Fruit fly (Drosophila melanogaster) whole organism, embryonic: Measurements from ENCODE around the gene scyl.

Experiments used
- Aef1 ChIP-seq: fragments of 200-800 bp; sonication (Bioruptor generic); IDR thresholded peaks from 3 replicates; pipeline ENCODE4 v1.3.6; 2022; ENCODE audit warnings: missing biosample characterization, missing genetic modification characterization
- B-H2 ChIP-seq: fragments of 200-800 bp; sonication (Bioruptor generic); optimal IDR thresholded peaks from 2 replicates; lab custom pipeline; 2018; ENCODE audit warnings: missing biosample characterization, mild to moderate bottlenecking, missing genetic modification characterization
- BtbVII ChIP-seq: fragments of 200-800 bp; sonication (Bioruptor generic); optimal IDR thresholded peaks from 3 replicates; lab custom pipeline; 2017; ENCODE audit warnings: missing biosample characterization, mild to moderate bottlenecking, missing genetic modification characterization
- CG10321 ChIP-seq: fragments of 200-800 bp; sonication (Bioruptor generic); IDR thresholded peaks from 2 replicates; pipeline ENCODE4 v1.3.6; 2022; ENCODE audit warnings: missing biosample characterization, missing genetic modification characterization
- CG11398 ChIP-seq: fragments of 200-800 bp; sonication (Bioruptor generic); optimal IDR thresholded peaks from 2 replicates; lab custom pipeline; 2016; ENCODE audit warnings: missing biosample characterization, missing genetic modification characterization
- CG11723 ChIP-seq: fragments of 200-800 bp; sonication (Bioruptor generic); optimal IDR thresholded peaks from 2 replicates; lab custom pipeline; 2017; ENCODE audit warnings: missing biosample characterization, mild to moderate bottlenecking, missing genetic modification characterization
- CG15073 ChIP-seq: fragments of 200-800 bp; sonication (Bioruptor generic); optimal IDR thresholded peaks from 2 replicates; lab custom pipeline; 2016; ENCODE audit warnings: missing biosample characterization, missing genetic modification characterization
- CG1602 ChIP-seq: fragments of 200-800 bp; sonication (Bioruptor generic); optimal IDR thresholded peaks from 3 replicates; lab custom pipeline; 2016; ENCODE audit warnings: missing biosample characterization, missing genetic modification characterization
- CG2678 ChIP-seq: fragments of 200-800 bp; sonication (Bioruptor generic); optimal IDR thresholded peaks from 3 replicates; lab custom pipeline; 2019; ENCODE audit warnings: missing biosample characterization, mild to moderate bottlenecking, missing genetic modification characterization, moderate library complexity
- CG3281 ChIP-seq: fragments of 200-800 bp; sonication (Bioruptor generic); optimal IDR thresholded peaks from 3 replicates; lab custom pipeline; 2017; ENCODE audit warnings: missing biosample characterization, mild to moderate bottlenecking, missing genetic modification characterization
- CG4360 ChIP-seq: fragments of 200-800 bp; sonication (Bioruptor generic); IDR thresholded peaks from 2 replicates; pipeline ENCODE4 v1.3.6; 2022; ENCODE audit warnings: missing biosample characterization, missing genetic modification characterization
- CG4404 ChIP-seq: fragments of 200-800 bp; sonication (Bioruptor generic); IDR thresholded peaks from 2 replicates; pipeline ENCODE4 v1.3.6; 2022; ENCODE audit warnings: missing biosample characterization, missing genetic modification characterization
- CG4424 ChIP-seq: fragments of 200-800 bp; sonication (Bioruptor generic); optimal IDR thresholded peaks from 3 replicates; lab custom pipeline; 2016; ENCODE audit warnings: missing biosample characterization, missing genetic modification characterization
- CG4854 ChIP-seq: fragments of 200-800 bp; sonication (Bioruptor generic); optimal IDR thresholded peaks from 2 replicates; lab custom pipeline; 2016; ENCODE audit warnings: missing biosample characterization, missing genetic modification characterization, inconsistent platforms
- CG6272 ChIP-seq: fragments of 200-800 bp; sonication (Bioruptor generic); IDR thresholded peaks from 2 replicates; pipeline ENCODE4 v1.3.6; 2022; ENCODE audit warnings: missing biosample characterization, missing genetic modification characterization
- CG7556 ChIP-seq: fragments of 200-800 bp; sonication (Bioruptor generic); optimal IDR thresholded peaks from 2 replicates; lab custom pipeline; 2017; ENCODE audit warnings: missing biosample characterization, mild to moderate bottlenecking, missing genetic modification characterization
- CG8281 ChIP-seq: fragments of 200-800 bp; sonication (Bioruptor generic); optimal IDR thresholded peaks from 2 replicates; lab custom pipeline; 2018; ENCODE audit warnings: missing biosample characterization, mild to moderate bottlenecking, missing genetic modification characterization, moderate library complexity
- CG8765 ChIP-seq: fragments of 200-800 bp; sonication (Bioruptor generic); IDR thresholded peaks from 2 replicates; pipeline ENCODE4 v1.3.6; 2022; ENCODE audit warnings: missing biosample characterization, missing genetic modification characterization
- CG9609 ChIP-seq: fragments of 200-800 bp; sonication (Bioruptor generic); optimal IDR thresholded peaks from 3 replicates; lab custom pipeline; 2016; ENCODE audit warnings: missing biosample characterization, missing genetic modification characterization
- CG9727 ChIP-seq: fragments of 200-800 bp; sonication (Bioruptor generic); optimal IDR thresholded peaks from 3 replicates; lab custom pipeline; 2017; ENCODE audit warnings: missing biosample characterization, mild to moderate bottlenecking, missing genetic modification characterization
- D19A ChIP-seq: fragments of 200-800 bp; optimal IDR thresholded peaks from 3 replicates; lab custom pipeline; 2019; ENCODE audit warnings: missing biosample characterization, mild to moderate bottlenecking, missing genetic modification characterization, moderate library complexity
- Drgx ChIP-seq: fragments of 200-800 bp; sonication (Bioruptor generic); IDR thresholded peaks from 2 replicates; pipeline ENCODE4 v1.3.6; 2022; ENCODE audit warnings: missing biosample characterization, missing genetic modification characterization
- Fer2 ChIP-seq: fragments of 200-800 bp; sonication (Bioruptor generic); optimal IDR thresholded peaks from 2 replicates; lab custom pipeline; 2018; ENCODE audit warnings: missing biosample characterization, mild to moderate bottlenecking, missing genetic modification characterization, moderate library complexity
- HmgZ ChIP-seq: fragments of 200-800 bp; sonication (Bioruptor generic); optimal IDR thresholded peaks from 2 replicates; lab custom pipeline; 2018; ENCODE audit warnings: missing biosample characterization, mild to moderate bottlenecking, missing genetic modification characterization
- Mrtf ChIP-seq: fragments of 200-800 bp; sonication (Bioruptor generic); IDR thresholded peaks from 3 replicates; pipeline ENCODE4 v1.3.6; 2022; ENCODE audit warnings: missing biosample characterization, missing genetic modification characterization
- Side ChIP-seq: fragments of 200-800 bp; sonication (Bioruptor generic); optimal IDR thresholded peaks from 2 replicates; lab custom pipeline; 2016; ENCODE audit warnings: missing biosample characterization, missing genetic modification characterization
- Sry-δ ChIP-seq: fragments of 200-800 bp; sonication (Bioruptor generic); optimal IDR thresholded peaks from 2 replicates; lab custom pipeline; 2016; ENCODE audit warnings: missing biosample characterization, missing genetic modification characterization
- Stat92E ChIP-seq, 3 experiments: fragments of >200 bp in 2 of 3; fragments of 200-800 bp in 1 of 3; sonication (Bioruptor generic) in 1 of 3; optimal IDR thresholded peaks; 2 replicates each; lab custom pipeline; 2017 to 2019; ENCODE audit warnings: missing biosample characterization in 3 of 3, missing genetic modification characterization in 3 of 3, mild to moderate bottlenecking in 1 of 3, moderate library complexity in 1 of 3
- Tbp ChIP-seq: fragments of >200 bp; optimal IDR thresholded peaks from 2 replicates; lab custom pipeline; 2018; ENCODE audit warnings: missing biosample characterization, missing genetic modification characterization
- amos ChIP-seq: fragments of 200-800 bp; sonication (Bioruptor generic); IDR thresholded peaks from 2 replicates; pipeline ENCODE4 v1.3.6; 2022; ENCODE audit warnings: missing biosample characterization, missing genetic modification characterization; ENCODE audit not compliant: partially characterized antibody
- bsh ChIP-seq, 2 experiments: fragments of 200-800 bp; sonication (Bioruptor generic); optimal IDR thresholded peaks; 2 replicates each; lab custom pipeline; 2017 to 2018; ENCODE audit warnings: mild to moderate bottlenecking in 2 of 2, missing biosample characterization in 2 of 2, missing genetic modification characterization in 2 of 2, moderate library complexity in 1 of 2
- chif ChIP-seq, 2 experiments: fragments of 200-800 bp; sonication (Bioruptor generic); optimal IDR thresholded peaks; 3 replicates each; lab custom pipeline; 2016; ENCODE audit warnings: missing biosample characterization in 2 of 2, missing genetic modification characterization in 2 of 2
- cwo ChIP-seq: fragments of 200-800 bp; sonication (Bioruptor generic); optimal IDR thresholded peaks from 3 replicates; lab custom pipeline; 2017; ENCODE audit warnings: missing biosample characterization, missing genetic modification characterization, mild to moderate bottlenecking, moderate library complexity, missing genetic modification reagents
- dati ChIP-seq: fragments of 200-800 bp; sonication (Bioruptor generic); IDR thresholded peaks from 2 replicates; pipeline ENCODE4 v1.3.6; 2022; ENCODE audit warnings: missing biosample characterization, missing genetic modification characterization
- emc ChIP-seq: fragments of 200-800 bp; sonication (Bioruptor generic); optimal IDR thresholded peaks from 2 replicates; lab custom pipeline; 2016; ENCODE audit warnings: missing biosample characterization, missing genetic modification characterization
- eyg ChIP-seq: fragments of 200-800 bp; sonication (Bioruptor generic); optimal IDR thresholded peaks from 3 replicates; lab custom pipeline; 2016; ENCODE audit warnings: missing biosample characterization, missing genetic modification characterization
- fd3F ChIP-seq: fragments of 200-800 bp; sonication (Bioruptor generic); optimal IDR thresholded peaks from 2 replicates; lab custom pipeline; 2018; ENCODE audit warnings: missing biosample characterization, mild to moderate bottlenecking, missing genetic modification characterization, moderate library complexity
- gcm2 ChIP-seq: fragments of 200-800 bp; sonication (Bioruptor generic); optimal IDR thresholded peaks from 2 replicates; lab custom pipeline; 2016; ENCODE audit warnings: missing biosample characterization, missing genetic modification characterization
- ham ChIP-seq: fragments of 200-800 bp; sonication (Bioruptor generic); IDR thresholded peaks from 2 replicates; pipeline ENCODE4 v1.3.6; 2022; ENCODE audit warnings: missing biosample characterization, missing genetic modification characterization
- jing ChIP-seq: fragments of 200-800 bp; sonication (Bioruptor generic); optimal IDR thresholded peaks from 2 replicates; lab custom pipeline; 2018; ENCODE audit warnings: missing biosample characterization, mild to moderate bottlenecking, missing genetic modification characterization
- peb ChIP-seq: fragments of 200-800 bp; sonication (Bioruptor generic); IDR thresholded peaks from 2 replicates; pipeline ENCODE4 v1.3.6; 2022; ENCODE audit warnings: missing biosample characterization, missing genetic modification characterization
- slp2 ChIP-seq: fragments of 200-800 bp; sonication (Bioruptor generic); optimal IDR thresholded peaks from 2 replicates; lab custom pipeline; 2016; ENCODE audit warnings: missing biosample characterization, missing genetic modification characterization
- tll ChIP-seq, 2 experiments: fragments of 200-800 bp in 1 of 2; fragments of >200 bp in 1 of 2; sonication (Bioruptor generic) in 1 of 2; optimal IDR thresholded peaks; 2 replicates each; lab custom pipeline; 2017 to 2019; ENCODE audit warnings: missing biosample characterization in 2 of 2, missing genetic modification characterization in 2 of 2, mild to moderate bottlenecking in 1 of 2, moderate library complexity in 1 of 2
- trem ChIP-seq: fragments of 200-800 bp; optimal IDR thresholded peaks from 3 replicates; lab custom pipeline; 2019; ENCODE audit warnings: missing biosample characterization, mild to moderate bottlenecking, missing genetic modification characterization, moderate library complexity
- trh ChIP-seq: fragments of 200-800 bp; sonication (Bioruptor generic); optimal IDR thresholded peaks from 2 replicates; lab custom pipeline; 2016; ENCODE audit warnings: missing biosample characterization, missing genetic modification characterization
- tup ChIP-seq: fragments of 200-800 bp; sonication (Bioruptor generic); optimal IDR thresholded peaks from 2 replicates; lab custom pipeline; 2016; ENCODE audit warnings: missing biosample characterization, mild to moderate bottlenecking, missing genetic modification characterization, moderate library complexity
- zf30C ChIP-seq: fragments of 200-800 bp; sonication (Bioruptor generic); optimal IDR thresholded peaks from 3 replicates; lab custom pipeline; 2018; ENCODE audit warnings: missing biosample characterization, mild to moderate bottlenecking, missing genetic modification characterization
- zfh1 ChIP-seq: fragments of 200-800 bp; sonication (Bioruptor generic); IDR thresholded peaks from 3 replicates; pipeline ENCODE4 v1.3.6; 2022; ENCODE audit warnings: missing biosample characterization, missing genetic modification characterization

Gene scyl

DNA sequence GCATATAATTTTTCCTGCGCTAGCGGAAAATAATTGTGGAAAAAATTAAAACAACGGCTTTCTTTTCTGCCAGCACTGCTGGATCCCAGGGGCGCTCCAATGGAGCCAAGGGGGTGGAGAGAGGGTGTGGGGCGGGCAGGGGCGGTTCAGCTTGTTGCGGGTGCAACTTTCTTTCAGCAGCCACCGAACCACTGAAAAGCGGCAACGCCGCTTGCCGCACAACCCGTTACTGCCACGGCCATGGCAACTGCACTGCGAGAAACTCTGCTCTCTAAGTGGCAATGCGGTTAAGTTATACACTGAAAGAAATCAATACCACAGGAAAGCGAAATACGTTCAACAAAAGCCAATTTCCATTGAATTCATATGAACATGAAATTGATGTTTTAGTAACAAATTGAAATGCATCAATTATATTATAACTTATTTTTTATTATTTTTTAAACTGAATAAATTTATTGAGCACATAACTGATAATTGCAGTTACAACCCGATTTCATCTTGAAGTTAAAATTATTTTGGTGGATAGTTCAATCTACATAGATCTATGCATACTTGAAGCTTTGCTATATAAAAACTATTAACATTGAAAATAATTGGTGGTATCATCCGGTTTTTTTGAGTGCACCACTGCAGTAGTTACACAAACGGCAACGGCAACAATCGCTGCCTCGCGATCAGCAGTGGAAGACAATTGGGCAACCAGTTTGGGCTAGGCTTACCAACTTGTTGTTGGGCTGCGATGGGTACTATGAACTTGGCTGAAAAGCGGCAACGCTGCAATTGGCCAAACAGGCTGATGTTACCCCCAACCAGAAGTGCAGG lies 4.3 kb downstream of the scyl start (continued):
- peak in 1 of 3 experiments; percentile 86 for TF ChIP-seq Stat92E (GFP tag; optimal IDR thresholded peaks at IDR 0.05; lab: Kevin White, UChicago)
- TF ChIP-seq Drgx (GFP tag; lab: Robert Waterston, UW): peak; percentile 81
- no peak for TF ChIP-seq Side (GFP tag; lab: Kevin White, UChicago)
- peak; percentile 91 for TF ChIP-seq CG7556 (GFP tag; lab: Kevin White, UChicago)
- peak; percentile 17 for TF ChIP-seq eyg (GFP tag; lab: Kevin White, UChicago)
- TF ChIP-seq CG2678 (tag; lab: Kevin White, UChicago): peak; percentile 88
- TF ChIP-seq trh: peak; percentile 42
- no peak for TF ChIP-seq slp2
- peak; percentile 64 for TF ChIP-seq CG10321
- TF ChIP-seq CG15073: no peak
- TF ChIP-seq CG11723 (GFP tag; lab: Kevin White, UChicago): peak; percentile 73
- TF ChIP-seq gcm2 (GFP tag; lab: Kevin White, UChicago): no peak
- TF ChIP-seq CG8281 (tag; lab: Kevin White, UChicago): peak; percentile 51
- peak; percentile 67 for TF ChIP-seq trem (tag; lab: Kevin White, UChicago)
- TF ChIP-seq bsh (GFP tag; optimal IDR thresholded peaks at IDR 0.05; lab: Kevin White, UChicago): peak; percentile 53 to 77
- TF ChIP-seq CG4404 (GFP tag; lab: Robert Waterston, UW): no peak; the same call in 1 of the 2 replicates
- TF ChIP-seq HmgZ (tag; lab: Kevin White, UChicago): peak; percentile 13
- TF ChIP-seq CG9727 (GFP tag; lab: Kevin White, UChicago): peak; percentile 94
- TF ChIP-seq B-H2 (GFP tag; lab: Kevin White, UChicago): peak; percentile 59
- peak; percentile 38 for TF ChIP-seq fd3F (GFP tag; lab: Kevin White, UChicago)
- TF ChIP-seq peb: peak; percentile 47; the same call in 1 of the 2 replicates
- TF ChIP-seq cwo: peak; percentile 66
- peak; percentile 76 for TF ChIP-seq CG1602 (GFP tag; lab: Kevin White, UChicago)
- TF ChIP-seq jing (GFP tag; lab: Kevin White, UChicago): peak; percentile 64
- TF ChIP-seq zf30C (GFP tag; lab: Kevin White, UChicago): peak; percentile 97
- no peak for TF ChIP-seq CG11398
- peak; percentile 49; the same call in 1 of the 2 replicates for TF ChIP-seq CG8765
- TF ChIP-seq Mrtf (GFP tag; lab: Robert Waterston, UW): no peak; the same call in 2 of the 3 replicates
- peak; percentile 82 for TF ChIP-seq D19A
- peak; percentile 38; the same call in 2 of the 3 replicates for TF ChIP-seq Aef1 (GFP tag; lab: Robert Waterston, UW)
- TF ChIP-seq CG6272 (GFP tag; lab: Robert Waterston, UW): peak; percentile 37; the same call in 1 of the 2 replicates
- no peak for TF ChIP-seq tll (GFP tag; optimal IDR thresholded peaks at IDR 0.05; lab: Kevin White, UChicago)
- TF ChIP-seq BtbVII (GFP tag; lab: Kevin White, UChicago): peak; percentile 72
- TF ChIP-seq ham (GFP tag; lab: Robert Waterston, UW): peak; percentile 59; the same call in 1 of the 2 replicates
- no peak for TF ChIP-seq Tbp (GFP tag; lab: Kevin White, UChicago)
- TF ChIP-seq CG4854 (GFP tag; lab: Kevin White, UChicago): no peak
- no peak for TF ChIP-seq tup (GFP tag; lab: Kevin White, UChicago)
- TF ChIP-seq CG9609 (GFP tag; lab: Kevin White, UChicago): peak; percentile 33
- TF ChIP-seq amos (GFP tag; lab: Robert Waterston, UW): peak; percentile 72; the same call in 1 of the 2 replicates
- peak; percentile 72 for TF ChIP-seq zfh1 (GFP tag; lab: Robert Waterston, UW)
- TF ChIP-seq CG3281: peak; percentile 76
- TF ChIP-seq CG4360 (GFP tag; lab: Robert Waterston, UW): peak; percentile 44; the same call in 1 of the 2 replicates
- peak; percentile 37; the same call in 1 of the 2 replicates for TF ChIP-seq dati
- no peak for TF ChIP-seq emc (GFP tag; lab: Kevin White, UChicago)
- peak; percentile 8 for TF ChIP-seq Sry-δ (GFP tag; lab: Kevin White, UChicago)
- TF ChIP-seq chif (GFP tag; optimal IDR thresholded peaks at IDR 0.05; lab: Kevin White, UChicago): peak in 1 of 2 experiments; percentile 47
- TF ChIP-seq CG4424 (GFP tag; lab: Kevin White, UChicago): peak; percentile 86
- no peak for TF ChIP-seq Fer2 (tag; lab: Kevin White, UChicago)
